Worm (Caenorhabditis elegans): ENCODE measurements around the gene srpa-68.

The srpa-68 gene

ce11 chrV:12296794-12297193 lies 5.3 kb upstream of the srpa-68 start:
- TF ChIP-seq ceh-79 (tag; optimal IDR thresholded peaks at IDR 0.05) (no peak), unc-62 (GFP tag; optimal IDR thresholded peaks at IDR 0.05) (no peak), B0035.1 (tag; optimal IDR thresholded peaks at IDR 0.05) (no peak), F52B5.7 (tag; optimal IDR thresholded peaks at IDR 0.05) (no peak), hrde-1 (tag; optimal IDR thresholded peaks at IDR 0.05; ENCODE audit: borderline replicate concordance) (no peak), bed-2 (GFP tag; IDR thresholded peaks at IDR 0.05) (no peak), K11D2.4 (GFP tag; IDR thresholded peaks at IDR 0.05) (no peak), mes-4 (tag; optimal IDR thresholded peaks at IDR 0.05) (no peak), ztf-26 (tag; optimal IDR thresholded peaks at IDR 0.05) (no peak), tbp1 (GFP tag; optimal IDR thresholded peaks at IDR 0.05) (no peak), hlh-26 (GFP tag; conservative IDR thresholded peaks at IDR 0.05) (no peak), akir-1 (GFP tag; optimal IDR thresholded peaks at IDR 0.05) (no peak), nfyb-1 (GFP tag; IDR thresholded peaks at IDR 0.05) (no peak), lag-1 (GFP tag; IDR thresholded peaks at IDR 0.05) (no peak), T07F8.4 (tag; optimal IDR thresholded peaks at IDR 0.05) (no peak)

ce11 chrV:12296122-12296521 lies 4.7 kb upstream of the srpa-68 start:
- TF ChIP-seq unc-130 (GFP tag; optimal IDR thresholded peaks at IDR 0.05) (no peak), ztf-22 (GFP tag; optimal IDR thresholded peaks at IDR 0.05) (no peak), chd-7 (tag; optimal IDR thresholded peaks at IDR 0.05) (no peak), nhr-120 (GFP tag; IDR thresholded peaks at IDR 0.05) (no peak), mel-28 (tag; optimal IDR thresholded peaks at IDR 0.05; ENCODE audit: borderline replicate concordance) (no peak)

ce11 chrV:12295520-12295919 lies 4.1 kb upstream of the srpa-68 start:
- no peak for TF ChIP-seq F10E7.11 (tag; optimal IDR thresholded peaks at IDR 0.05)
- TF ChIP-seq him-1 (tag; optimal IDR thresholded peaks at IDR 0.05) = no peak
- TF ChIP-seq lin-26 (GFP tag; IDR thresholded peaks at IDR 0.05) = no peak

- no peak for TF ChIP-seq somi-1 (GFP tag; optimal IDR thresholded peaks at IDR 0.05)
- no peak for TF ChIP-seq ztf-18 (tag; optimal IDR thresholded peaks at IDR 0.05)
- no peak for TF ChIP-seq K11D2.4 (GFP tag; IDR thresholded peaks at IDR 0.05)
- no peak for TF ChIP-seq snpc-1.1 (tag; optimal IDR thresholded peaks at IDR 0.05; ENCODE audit: insufficient read depth)
- TF ChIP-seq attf-6 (GFP tag; IDR thresholded peaks at IDR 0.05) = no peak
- no peak for TF ChIP-seq egl-18 (GFP tag; IDR thresholded peaks at IDR 0.05)
- no peak for TF ChIP-seq ceh-91 (GFP tag; IDR thresholded peaks at IDR 0.05)
- no peak for TF ChIP-seq let-526 (GFP tag; IDR thresholded peaks at IDR 0.05)
- TF ChIP-seq zim-3 (tag; optimal IDR thresholded peaks at IDR 0.05) = no peak
- no peak for TF ChIP-seq F22D6.2 (tag; optimal IDR thresholded peaks at IDR 0.05)
- TF ChIP-seq bed-1 (GFP tag; IDR thresholded peaks at IDR 0.05) = no peak
- no peak for TF ChIP-seq ets-4 (GFP tag; optimal IDR thresholded peaks at IDR 0.05)
- no peak for TF ChIP-seq gei-17 (GFP tag; optimal IDR thresholded peaks at IDR 0.05)
- no peak for TF ChIP-seq repo-1 (tag; optimal IDR thresholded peaks at IDR 0.05)
- TF ChIP-seq F49E8.2 (tag; optimal IDR thresholded peaks at IDR 0.05; ENCODE audit: insufficient read depth) = no peak
- TF ChIP-seq lsl-1 (GFP tag; optimal IDR thresholded peaks at IDR 0.05) = no peak
- TF ChIP-seq cebp-2 (GFP tag; IDR thresholded peaks at IDR 0.05) = no peak
- no peak for TF ChIP-seq F39B2.1 (GFP tag; IDR thresholded peaks at IDR 0.05)
Measured at ce11 chrV:12295015-12295414, 3.6 kb upstream of the srpa-68 start.

All from whole organism, young adult.